Worm (Caenorhabditis elegans): ENCODE data around the gene gnrr-6.

ce11 chrX:11226595-11226994 lies 47.9 kb downstream of the gnrr-6 start, which contains the start of gene C34F6.12:
- no peak for TF ChIP-seq T07F8.4 (tag; optimal IDR thresholded peaks at IDR 0.05)
- TF ChIP-seq F37B4.10 (GFP tag; IDR thresholded peaks at IDR 0.05) = no peak
- no peak for TF ChIP-seq bed-2 (GFP tag; IDR thresholded peaks at IDR 0.05)
- no peak for TF ChIP-seq nfya-1 (tag; optimal IDR thresholded peaks at IDR 0.05; ENCODE audit: borderline replicate concordance, insufficient read depth)
- no peak for TF ChIP-seq sea-2 (GFP tag; IDR thresholded peaks at IDR 0.05)
- no peak for TF ChIP-seq snpc-1.1 (tag; optimal IDR thresholded peaks at IDR 0.05; ENCODE audit: insufficient read depth)
- TF ChIP-seq nhr-120 (GFP tag; IDR thresholded peaks at IDR 0.05) = no peak
- TF ChIP-seq nhr-80 (tag; optimal IDR thresholded peaks at IDR 0.05) = no peak
- TF ChIP-seq unc-130 (GFP tag; optimal IDR thresholded peaks at IDR 0.05) = no peak
- no peak for TF ChIP-seq Y79H2A.3 (GFP tag; conservative IDR thresholded peaks at IDR 0.05)
- TF ChIP-seq somi-1 (GFP tag; optimal IDR thresholded peaks at IDR 0.05) = no peak
- TF ChIP-seq madf-3 (GFP tag; IDR thresholded peaks at IDR 0.05) = no peak
- no peak for TF ChIP-seq T26A5.8 (tag; optimal IDR thresholded peaks at IDR 0.05)
